Fruit fly (Drosophila melanogaster): ENCODE results near the gene Rsph9.

DNA sequence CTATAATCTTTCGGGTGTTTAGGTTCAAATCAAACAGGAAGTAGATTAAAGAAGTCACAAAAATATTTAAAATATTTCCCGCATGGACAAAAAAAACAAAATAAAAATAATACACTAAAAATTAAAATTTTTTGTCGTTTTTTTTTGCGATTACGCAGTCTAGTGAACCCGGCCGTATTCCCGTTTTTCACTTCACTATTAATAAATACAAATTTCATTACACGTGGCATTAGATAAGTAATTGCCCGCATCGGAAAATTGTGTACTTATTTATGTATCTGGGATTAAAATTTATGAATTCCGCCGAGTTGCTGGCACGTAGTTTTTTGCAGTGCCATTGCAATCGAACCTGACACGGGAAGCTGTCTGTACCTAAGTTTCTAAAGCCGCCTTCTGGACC lies 14.8 kb upstream of the Rsph9 start:
- TF ChIP-seq lab (GFP tag; optimal IDR thresholded peaks at IDR 0.05) (no peak), CG13296 (GFP tag; optimal IDR thresholded peaks at IDR 0.05) (no peak), dpn (GFP tag; optimal IDR thresholded peaks at IDR 0.05) (no peak), Stat92E (GFP tag; optimal IDR thresholded peaks at IDR 0.05) (no peak), CG1529 (GFP tag; optimal IDR thresholded peaks at IDR 0.05) (no peak), CG13123 (GFP tag; optimal IDR thresholded peaks at IDR 0.05) (no peak), gce (GFP tag; IDR thresholded peaks at IDR 0.05) (no peak), CG32532 (GFP tag; IDR thresholded peaks at IDR 0.05) (no peak), row (GFP tag; IDR thresholded peaks at IDR 0.05) (no peak), CG31441 (GFP tag; IDR thresholded peaks at IDR 0.05) (no peak), Dll (GFP tag; IDR thresholded peaks at IDR 0.05; ENCODE audit: partially characterized antibody) (no peak), bcd (GFP tag; optimal IDR thresholded peaks at IDR 0.05) (no peak)
